Worm (Caenorhabditis elegans) whole organism, late embryonic: ENCODE measurements around the gene Y22D7AL.4.

Experiments
- ama-1 ChIP-seq: fragments of 150-350 bp; optimal IDR thresholded peaks from 2 replicates; lab custom pipeline; 2014
- elt-2 ChIP-seq: sonication (generic microtip); optimal IDR thresholded peaks from 2 replicates; lab custom pipeline; 2016; ENCODE audit warnings: missing genetic modification reagents, missing genetic modification characterization, missing compliant biosample characterization

- no peak for TF ChIP-seq elt-2 (tag; lab: Kevin White, UChicago)
- TF ChIP-seq ama-1 (lab: Kevin White, UChicago): no peak
Observed at ce11 chrIII:1580142-1580541, 46.3 kb upstream of the Y22D7AL.4 start.
